Worm (Caenorhabditis elegans): Measurements from ENCODE around the gene aqp-11.

aqp-11 gene

ce11 chrIII:13625650-13626430 lies 47.2 kb upstream of the aqp-11 start (continued):
- TF ChIP-seq snpc-3.4 (tag; optimal IDR thresholded peaks at IDR 0.05) (no peak), hsf-1 (GFP tag; IDR thresholded peaks at IDR 0.05) (peak; percentile 55; the same call in 1 of the 2 replicates), Y53G8AR.9 (GFP tag; conservative IDR thresholded peaks at IDR 0.05) (peak; percentile 77; the same call in 1 of the 2 replicates), F22D6.2 (tag; optimal IDR thresholded peaks at IDR 0.05) (no peak), let-607 (tag; optimal IDR thresholded peaks at IDR 0.05) (no peak), lin-40 (tag; optimal IDR thresholded peaks at IDR 0.05) (no peak), ccch-3 (GFP tag; optimal IDR thresholded peaks at IDR 0.05) (no peak), K11D2.4 (GFP tag; IDR thresholded peaks at IDR 0.05) (no peak), aptf-2 (GFP tag; conservative IDR thresholded peaks at IDR 0.05) (no peak), ZK185.1 (tag; optimal IDR thresholded peaks at IDR 0.05; ENCODE audit: poor library complexity, severe bottlenecking) (peak; percentile 37), egl-18 (GFP tag; IDR thresholded peaks at IDR 0.05) (no peak), cebp-2 (GFP tag; IDR thresholded peaks at IDR 0.05) (no peak), ztf-6 (GFP tag; IDR thresholded peaks at IDR 0.05) (no peak), ceh-79 (tag; optimal IDR thresholded peaks at IDR 0.05) (no peak), tlf-1 (GFP tag; optimal IDR thresholded peaks at IDR 0.05) (peak; percentile 50), hmg-20 (GFP tag; IDR thresholded peaks at IDR 0.05) (0 out of 2 replicates have a peak, but pooled peaks have one; percentile 3), rpc-1 (optimal IDR thresholded peaks at IDR 0.05) (no peak), rpc-1 (tag; optimal IDR thresholded peaks at IDR 0.05) (no peak), Y56A3A.18 (GFP tag; IDR thresholded peaks at IDR 0.05) (no peak; the same call in 1 of the 2 replicates), F37B4.10 (GFP tag; IDR thresholded peaks at IDR 0.05) (no peak), madf-6 (GFP tag; IDR thresholded peaks at IDR 0.05) (no peak), bed-1 (GFP tag; IDR thresholded peaks at IDR 0.05) (0 out of 2 replicates have a peak, but pooled peaks have one; percentile 58), egl-44 (GFP tag; IDR thresholded peaks at IDR 0.05) (peak; percentile 34; the same call in 1 of the 2 replicates), K12H6.12 (tag; optimal IDR thresholded peaks at IDR 0.05) (no peak), sptf-2 (GFP tag; optimal IDR thresholded peaks at IDR 0.05) (no peak), repo-1 (tag; optimal IDR thresholded peaks at IDR 0.05) (peak; percentile 11), chd-7 (tag; optimal IDR thresholded peaks at IDR 0.05) (peak; percentile 11), F33H1.4 (GFP tag; IDR thresholded peaks at IDR 0.05) (0 out of 2 replicates have a peak, but pooled peaks have one; percentile 7), D2030.7 (GFP tag; IDR thresholded peaks at IDR 0.05) (peak; percentile 22; the same call in 1 of the 2 replicates), gei-17 (GFP tag; optimal IDR thresholded peaks at IDR 0.05) (no peak), F23B12.7 (tag; optimal IDR thresholded peaks at IDR 0.05; ENCODE audit: insufficient read depth) (no peak), dox-1 (GFP tag; IDR thresholded peaks at IDR 0.05) (peak; percentile 69), ztf-26 (tag; optimal IDR thresholded peaks at IDR 0.05) (no peak), F49E8.2 (tag; optimal IDR thresholded peaks at IDR 0.05; ENCODE audit: insufficient read depth) (no peak), lag-1 (GFP tag; IDR thresholded peaks at IDR 0.05) (no peak), sdz-38 (tag; optimal IDR thresholded peaks at IDR 0.05) (no peak), fkh-3 (tag; optimal IDR thresholded peaks at IDR 0.05) (no peak), Y95B8A.8 (GFP tag; IDR thresholded peaks at IDR 0.05) (peak; percentile 57), rcor-1 (GFP tag; IDR thresholded peaks at IDR 0.05) (no peak), ztf-18 (tag; optimal IDR thresholded peaks at IDR 0.05) (no peak), ama-1 (optimal IDR thresholded peaks at IDR 0.05) (no peak), ama-1 (GFP tag; optimal IDR thresholded peaks at IDR 0.05) (peak in 1 of 2 experiments; percentile 52), F52B5.7 (tag; optimal IDR thresholded peaks at IDR 0.05) (peak; percentile 6), nfyb-1 (GFP tag; IDR thresholded peaks at IDR 0.05) (peak; percentile 64; the same call in 1 of the 2 replicates), ekl-4 (GFP tag; IDR thresholded peaks at IDR 0.05) (peak; percentile 17; the same call in 1 of the 2 replicates), B0019.2 (GFP tag; conservative IDR thresholded peaks at IDR 0.05) (no peak), F10E7.11 (tag; optimal IDR thresholded peaks at IDR 0.05) (no peak), dpl-1 (GFP tag; optimal IDR thresholded peaks at IDR 0.05) (no peak)
